Worm (Caenorhabditis elegans) whole organism, young adult: ENCODE results near the gene glb-5.
A peak's percentile ranks its signal among the peaks of the same experiment; 100 is the strongest.

ENCODE experiments used
- B0019.2 ChIP-seq: fragments of 200-800 bp; sonication (Bioruptor generic); conservative IDR thresholded peaks from 2 replicates; pipeline ENCODE4 v1.3.6; 2022; ENCODE audit warnings: missing genetic modification reagents, missing genetic modification characterization, missing compliant biosample characterization
- B0035.1 ChIP-seq: sonication (generic microtip); optimal IDR thresholded peaks from 2 replicates; lab custom pipeline; 2016; ENCODE audit warnings: missing genetic modification characterization, mild to moderate bottlenecking, missing compliant biosample characterization, missing genotype, missing genetic modification reagents
- Y53F4B.3 ChIP-seq: fragments of 200-800 bp; sonication (Bioruptor generic); IDR thresholded peaks from 2 replicates; pipeline ENCODE4 v1.3.6; 2022; ENCODE audit warnings: missing genetic modification reagents, missing genetic modification characterization, missing compliant biosample characterization
- athp-1 ChIP-seq: sonication (generic microtip); optimal IDR thresholded peaks from 2 replicates; lab custom pipeline; 2017; ENCODE audit warnings: mild to moderate bottlenecking, missing genetic modification characterization, missing compliant biosample characterization
- attf-6 ChIP-seq: fragments of 200-800 bp; sonication (Bioruptor generic); IDR thresholded peaks from 2 replicates; pipeline ENCODE4 v1.3.6; 2022; ENCODE audit warnings: missing genetic modification reagents, missing genetic modification characterization, missing compliant biosample characterization
- bed-1 ChIP-seq: fragments of 200-800 bp; sonication (Bioruptor generic); IDR thresholded peaks from 2 replicates; pipeline ENCODE4 v1.3.6; 2022; ENCODE audit warnings: missing genetic modification reagents, missing genetic modification characterization, missing compliant biosample characterization
- bed-2 ChIP-seq: fragments of 200-800 bp; sonication (Bioruptor generic); IDR thresholded peaks from 2 replicates; pipeline ENCODE4 v1.3.6; 2022; ENCODE audit warnings: missing genetic modification reagents, missing genetic modification characterization, missing compliant biosample characterization
- die-1 ChIP-seq: sonication (generic microtip); optimal IDR thresholded peaks from 2 replicates; lab custom pipeline; 2016; ENCODE audit warnings: missing genotype, mild to moderate bottlenecking, missing genetic modification characterization, missing compliant biosample characterization
- dpl-1 ChIP-seq: fragments of 150-350 bp; optimal IDR thresholded peaks from 2 replicates; lab custom pipeline; 2014; ENCODE audit warnings: missing biosample characterization, missing genetic modification reagents, missing genetic modification characterization
- egl-44 ChIP-seq: fragments of 200-800 bp; sonication (Bioruptor generic); IDR thresholded peaks from 2 replicates; pipeline ENCODE4 v1.3.6; 2022; ENCODE audit warnings: missing genetic modification reagents, missing genetic modification characterization, missing compliant biosample characterization
- ets-4 ChIP-seq: fragments of 200-800 bp; sonication (Bioruptor generic); optimal IDR thresholded peaks from 2 replicates; lab custom pipeline; 2018; ENCODE audit warnings: mild to moderate bottlenecking, missing genetic modification characterization, missing compliant biosample characterization
- him-1 ChIP-seq: sonication (generic microtip); optimal IDR thresholded peaks from 2 replicates; lab custom pipeline; 2016; ENCODE audit warnings: missing genotype, missing genetic modification reagents, missing genetic modification characterization, missing compliant biosample characterization
- hmg-1.2 ChIP-seq: fragments of 200-800 bp; sonication (Bioruptor generic); IDR thresholded peaks from 2 replicates; pipeline ENCODE4 v1.3.6; 2022; ENCODE audit warnings: missing genetic modification reagents, missing genetic modification characterization, missing compliant biosample characterization
- lin-40 ChIP-seq: sonication (generic microtip); optimal IDR thresholded peaks from 2 replicates; lab custom pipeline; 2016; ENCODE audit warnings: missing genetic modification characterization, mild to moderate bottlenecking, missing compliant biosample characterization, missing genotype, missing genetic modification reagents
- madf-3 ChIP-seq: fragments of 200-800 bp; sonication (Bioruptor generic); IDR thresholded peaks from 2 replicates; pipeline ENCODE4 v1.3.6; 2022; ENCODE audit warnings: missing genetic modification reagents, missing genetic modification characterization, missing compliant biosample characterization
- madf-8 ChIP-seq: fragments of 200-800 bp; sonication (Bioruptor generic); conservative IDR thresholded peaks from 2 replicates; pipeline ENCODE4 v1.3.6; 2022; ENCODE audit warnings: missing genetic modification reagents, missing genetic modification characterization, missing compliant biosample characterization
- mcd-1 ChIP-seq: fragments of 200-800 bp; sonication (Bioruptor generic); IDR thresholded peaks from 2 replicates; pipeline ENCODE4 v1.3.6; 2022; ENCODE audit warnings: missing genetic modification reagents, missing genetic modification characterization, missing compliant biosample characterization
- mes-4 ChIP-seq: sonication (generic microtip); optimal IDR thresholded peaks from 2 replicates; lab custom pipeline; 2016; ENCODE audit warnings: missing genotype, missing genetic modification characterization, missing compliant biosample characterization
- pbrm-1 ChIP-seq: fragments of 200-800 bp; sonication (Bioruptor generic); IDR thresholded peaks from 2 replicates; pipeline ENCODE4 v1.3.6; 2022; ENCODE audit warnings: missing genetic modification reagents, missing genetic modification characterization, missing compliant biosample characterization
- rec-8 ChIP-seq, 2 experiments: sonication (generic microtip); optimal IDR thresholded peaks; 2 replicates each; lab custom pipeline; 2016; ENCODE audit warnings: mild to moderate bottlenecking in 2 of 2, missing genetic modification characterization in 2 of 2, missing genetic modification reagents in 2 of 2, missing genotype in 2 of 2, missing biosample characterization in 1 of 2, missing compliant biosample characterization in 1 of 2, moderate library complexity in 1 of 2
- sdz-38 ChIP-seq: sonication (generic microtip); optimal IDR thresholded peaks from 2 replicates; lab custom pipeline; 2016; ENCODE audit warnings: missing genotype, missing genetic modification characterization, missing compliant biosample characterization
- sea-2 ChIP-seq: fragments of 200-800 bp; sonication (Bioruptor generic); IDR thresholded peaks from 2 replicates; pipeline ENCODE4 v1.3.6; 2022; ENCODE audit warnings: missing genetic modification characterization, missing compliant biosample characterization
- snpc-1.1 ChIP-seq: sonication (generic microtip); optimal IDR thresholded peaks from 2 replicates; lab custom pipeline; 2017; ENCODE audit warnings: missing genetic modification characterization, mild to moderate bottlenecking, missing compliant biosample characterization, antibody characterized with exemption, moderate library complexity, missing genotype, missing genetic modification reagents; ENCODE audit not compliant: insufficient read depth
- snpc-3.4 ChIP-seq: sonication (generic microtip); optimal IDR thresholded peaks from 2 replicates; lab custom pipeline; 2017; ENCODE audit warnings: missing genetic modification characterization, mild to moderate bottlenecking, missing compliant biosample characterization, antibody characterized with exemption, moderate library complexity, missing genotype, missing genetic modification reagents
- snpc-4 ChIP-seq, 5 experiments: fragments of 150-350 bp in 1 of 5; sonication (generic microtip) in 4 of 5; optimal IDR thresholded peaks; 2 replicates each; lab custom pipeline; 2014 to 2018; ENCODE audit warnings: missing genetic modification characterization in 5 of 5, missing biosample characterization in 3 of 5, antibody characterized with exemption in 2 of 5, mild to moderate bottlenecking in 2 of 5, missing compliant biosample characterization in 2 of 5, missing genotype in 2 of 5, moderate library complexity in 2 of 5, missing genetic modification reagents in 1 of 5
- sptf-2 ChIP-seq: fragments of 200-800 bp; sonication (Bioruptor generic); optimal IDR thresholded peaks from 2 replicates; lab custom pipeline; 2018; ENCODE audit warnings: mild to moderate bottlenecking, missing genetic modification characterization, missing compliant biosample characterization
- xnd-1 ChIP-seq: sonication (generic microtip); optimal IDR thresholded peaks from 2 replicates; lab custom pipeline; 2016; ENCODE audit warnings: missing genotype, missing genetic modification reagents, missing genetic modification characterization, missing compliant biosample characterization
- zfh-2 ChIP-seq: fragments of 200-800 bp; sonication (Bioruptor generic); conservative IDR thresholded peaks from 2 replicates; pipeline ENCODE4 v1.3.6; 2022; ENCODE audit warnings: missing genetic modification reagents, missing genetic modification characterization, missing compliant biosample characterization
- ztf-28 ChIP-seq: fragments of 200-800 bp; sonication (Bioruptor generic); IDR thresholded peaks from 2 replicates; pipeline ENCODE4 v1.3.6; 2022; ENCODE audit warnings: missing genetic modification reagents, missing genetic modification characterization, missing compliant biosample characterization
- ztf-6 ChIP-seq: fragments of 200-800 bp; sonication (Bioruptor generic); IDR thresholded peaks from 2 replicates; pipeline ENCODE4 v1.3.6; 2022; ENCODE audit warnings: missing genetic modification reagents, missing genetic modification characterization, missing compliant biosample characterization

glb-5 gene

ce11 chrV:5602407-5602806, 43.7 kb downstream of the glb-5 start:
- 0 out of 2 replicates have a peak, but pooled peaks have one; percentile 16 for TF ChIP-seq pbrm-1 (GFP tag; lab: Robert Waterston, UW)
- TF ChIP-seq xnd-1 (tag; lab: Kevin White, UChicago), result peak; percentile 7
- peak; percentile 77 for TF ChIP-seq snpc-4 (GFP tag; optimal IDR thresholded peaks at IDR 0.05; lab: Kevin White, UChicago)
- TF ChIP-seq snpc-4 (tag; optimal IDR thresholded peaks at IDR 0.05; lab: Kevin White, UChicago), result peak in 3 of 4 experiments; percentile 79 to 98 (median 96)
- peak; percentile 72 for TF ChIP-seq hmg-1.2 (GFP tag; lab: Robert Waterston, UW)
- TF ChIP-seq mcd-1 (GFP tag; lab: Robert Waterston, UW), result peak; percentile 39
- TF ChIP-seq attf-6 (GFP tag; lab: Robert Waterston, UW), result peak; percentile 12; the same call in 1 of the 2 replicates
- peak; percentile 79 for TF ChIP-seq snpc-1.1 (tag; lab: Kevin White, UChicago)
- TF ChIP-seq snpc-3.4 (tag; lab: Kevin White, UChicago), result peak; percentile 32

DNA sequence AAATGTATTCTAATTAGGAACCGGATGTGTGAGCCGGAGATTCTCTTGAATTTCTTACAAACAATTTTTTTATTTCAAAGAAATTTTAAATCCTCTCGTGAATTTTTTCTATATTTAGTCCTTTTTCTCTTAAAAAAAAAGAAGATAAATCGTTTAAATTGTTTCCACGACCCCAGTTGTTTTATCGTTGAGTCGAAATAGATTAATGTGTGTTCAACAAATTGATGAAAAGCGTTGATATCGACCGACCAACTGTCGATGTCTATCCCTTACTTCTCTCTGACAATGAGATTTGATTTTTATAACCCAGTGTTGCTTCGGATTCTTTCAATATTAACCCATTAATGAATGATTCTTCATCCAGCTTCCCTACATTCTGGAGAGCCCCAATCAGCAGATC, 47.6 kb downstream of the glb-5 start, which contains the start of gene CD4.1:
TSS of gene CD4.1 (plus strand) at position 301 of the 400 bp plus-strand sequence.
- TF ChIP-seq ztf-28 (GFP tag; lab: Robert Waterston, UW) (no peak), ztf-6 (GFP tag; lab: Robert Waterston, UW) (no peak), B0035.1 (tag; lab: Kevin White, UChicago) (no peak), bed-2 (GFP tag; lab: Robert Waterston, UW) (no peak), rec-8 (tag; optimal IDR thresholded peaks at IDR 0.05; lab: Kevin White, UChicago) (no peak), zfh-2 (GFP tag; lab: Robert Waterston, UW) (no peak), him-1 (tag; lab: Kevin White, UChicago) (no peak), sptf-2 (GFP tag; lab: Kevin White, UChicago) (no peak), sdz-38 (tag; lab: Kevin White, UChicago) (no peak), Y53F4B.3 (GFP tag; lab: Robert Waterston, UW) (no peak), lin-40 (tag; lab: Kevin White, UChicago) (no peak), sea-2 (no peak), egl-44 (no peak), mes-4 (tag; lab: Kevin White, UChicago) (no peak), die-1 (tag; lab: Kevin White, UChicago) (no peak), bed-1 (GFP tag; lab: Robert Waterston, UW) (no peak), ets-4 (GFP tag; lab: Kevin White, UChicago) (no peak)

ce11 chrV:5610186-5610585, 51.5 kb downstream of the glb-5 start:
- TF ChIP-seq snpc-4 (GFP tag; optimal IDR thresholded peaks at IDR 0.05; lab: Kevin White, UChicago), result no peak
- no peak for TF ChIP-seq snpc-4 (tag; optimal IDR thresholded peaks at IDR 0.05; lab: Kevin White, UChicago)
- no peak for TF ChIP-seq madf-3
- no peak for TF ChIP-seq attf-6 (GFP tag; lab: Robert Waterston, UW)
- no peak for TF ChIP-seq B0019.2 (GFP tag; lab: Robert Waterston, UW)
- no peak for TF ChIP-seq madf-8 (GFP tag; lab: Robert Waterston, UW)

DNA sequence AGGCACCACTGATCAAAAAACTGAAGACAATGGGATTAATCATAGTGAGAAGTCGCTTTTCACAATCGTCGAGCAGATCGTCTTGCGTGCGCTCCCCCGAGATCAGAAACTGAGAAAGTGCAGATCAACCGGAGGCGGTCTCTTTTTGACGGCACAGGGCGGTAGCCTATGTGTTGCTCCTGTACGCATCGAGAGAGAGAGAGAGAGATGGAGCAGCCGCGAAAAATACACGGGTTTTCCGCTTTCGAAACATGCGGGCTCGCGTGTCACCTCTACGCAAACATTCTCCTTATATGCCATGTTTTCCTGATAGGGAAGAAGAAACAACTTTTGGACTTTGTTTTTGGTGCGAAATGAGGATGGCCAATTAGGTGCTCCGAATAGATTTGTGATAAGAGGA, 54.4 kb downstream of the glb-5 start, which contains the start of gene lrpc-1:
TSS of gene lrpc-1 (minus strand) at position 101 of the 400 bp plus-strand sequence.
- TF ChIP-seq dpl-1 (GFP tag; lab: Kevin White, UChicago), result no peak
- no peak for TF ChIP-seq athp-1 (tag; lab: Kevin White, UChicago)
- no peak for TF ChIP-seq die-1 (tag; lab: Kevin White, UChicago)
- TF ChIP-seq rec-8 (tag; optimal IDR thresholded peaks at IDR 0.05; lab: Kevin White, UChicago), result no peak
